Fruit fly (Drosophila melanogaster): ENCODE data around the gene shep.

Gene shep

dm6 chr3L:5154917-5155613 is 122.7 kb downstream of the shep start (continued):
- TF ChIP-seq CG8290 (GFP tag; optimal IDR thresholded peaks at IDR 0.05) (peak; percentile 22), CG8290 (tag; optimal IDR thresholded peaks at IDR 0.05) (peak in 1 of 2 experiments; percentile 21), eyg (GFP tag; optimal IDR thresholded peaks at IDR 0.05) (peak; percentile 17), CG14965 (GFP tag; optimal IDR thresholded peaks at IDR 0.05; ENCODE audit: borderline replicate concordance) (peak; percentile 35), vvl (GFP tag; IDR thresholded peaks at IDR 0.05) (no peak; the same call in 1 of the 2 replicates), jigr1 (GFP tag; IDR thresholded peaks at IDR 0.05) (peak; percentile 61; the same call in 1 of the 3 replicates), Vsx1 (GFP tag; optimal IDR thresholded peaks at IDR 0.05) (no peak), CG18476 (GFP tag; optimal IDR thresholded peaks at IDR 0.05) (peak; percentile 48), CG17829 (tag; optimal IDR thresholded peaks at IDR 0.05) (peak; percentile 16), vnd (GFP tag; IDR thresholded peaks at IDR 0.05; ENCODE audit: partially characterized antibody) (no peak), hbn (GFP tag; IDR thresholded peaks at IDR 0.05; ENCODE audit: partially characterized antibody) (no peak), gce (GFP tag; IDR thresholded peaks at IDR 0.05) (peak; percentile 70), CG12942 (GFP tag; optimal IDR thresholded peaks at IDR 0.05) (peak; percentile 26), Camta (GFP tag; optimal IDR thresholded peaks at IDR 0.05) (peak; percentile 67), tap (tag; optimal IDR thresholded peaks at IDR 0.05) (peak; percentile 39), Nf-YC (tag; optimal IDR thresholded peaks at IDR 0.05) (peak; percentile 29), Awh (GFP tag; IDR thresholded peaks at IDR 0.05) (peak; percentile 79), CG11504 (tag; optimal IDR thresholded peaks at IDR 0.05) (no peak), hth (optimal IDR thresholded peaks at IDR 0.05) (no peak), PHDP (tag; optimal IDR thresholded peaks at IDR 0.05) (peak; percentile 77), sens (GFP tag) (peak; percentile 97), bcd (GFP tag; optimal IDR thresholded peaks at IDR 0.05) (peak; percentile 73), CG7745 (tag; optimal IDR thresholded peaks at IDR 0.05) (no peak), slou (GFP tag; optimal IDR thresholded peaks at IDR 0.05) (no peak), tgo (GFP tag; IDR thresholded peaks at IDR 0.05) (peak; percentile 88), CG2678 (tag; optimal IDR thresholded peaks at IDR 0.05) (peak; percentile 85), CG1603 (tag; optimal IDR thresholded peaks at IDR 0.05) (peak; percentile 41), ranshi (GFP tag; IDR thresholded peaks at IDR 0.05) (peak; percentile 79; the same call in 1 of the 2 replicates), CG8388 (GFP tag; optimal IDR thresholded peaks at IDR 0.05) (peak; percentile 73), Fer1 (GFP tag; optimal IDR thresholded peaks at IDR 0.05) (peak; percentile 95), CG18619 (GFP tag; optimal IDR thresholded peaks at IDR 0.05) (peak; percentile 67), Mes4 (GFP tag; optimal IDR thresholded peaks at IDR 0.05) (peak; percentile 30), Dfd (GFP tag; optimal IDR thresholded peaks at IDR 0.05) (no peak), wek (GFP tag; optimal IDR thresholded peaks at IDR 0.05) (no peak), Nf-YA (GFP tag; IDR thresholded peaks at IDR 0.05) (peak; percentile 52; the same call in 1 of the 2 replicates), CG31224 (GFP tag; IDR thresholded peaks at IDR 0.05) (peak; percentile 92), crc (GFP tag; optimal IDR thresholded peaks at IDR 0.05) (peak; percentile 53), CG34376 (GFP tag; optimal IDR thresholded peaks at IDR 0.05) (peak; percentile 79), Asciz (GFP tag; optimal IDR thresholded peaks at IDR 0.05) (peak; percentile 58), sug (tag; optimal IDR thresholded peaks at IDR 0.05) (peak; percentile 7), CG18262 (tag; optimal IDR thresholded peaks at IDR 0.05) (peak; percentile 37), sob (GFP tag; IDR thresholded peaks at IDR 0.05) (peak; percentile 90), CG14667 (GFP tag; IDR thresholded peaks at IDR 0.05) (no peak; the same call in 1 of the 2 replicates), CG13894 (tag; optimal IDR thresholded peaks at IDR 0.05) (peak; percentile 86), row (GFP tag; IDR thresholded peaks at IDR 0.05) (peak; percentile 93), Bdp1 (GFP tag; optimal IDR thresholded peaks at IDR 0.05) (no peak), ci (GFP tag; IDR thresholded peaks at IDR 0.05) (no peak), klu (GFP tag; IDR thresholded peaks at IDR 0.05) (peak; percentile 44; the same call in 1 of the 2 replicates), schlank (tag; optimal IDR thresholded peaks at IDR 0.05) (peak; percentile 54), ken (GFP tag; IDR thresholded peaks at IDR 0.05) (peak; percentile 85)

Measured in whole organism, embryonic.